Worm (Caenorhabditis elegans): Measurements from ENCODE around the gene W03F9.11.

Gene W03F9.11

DNA sequence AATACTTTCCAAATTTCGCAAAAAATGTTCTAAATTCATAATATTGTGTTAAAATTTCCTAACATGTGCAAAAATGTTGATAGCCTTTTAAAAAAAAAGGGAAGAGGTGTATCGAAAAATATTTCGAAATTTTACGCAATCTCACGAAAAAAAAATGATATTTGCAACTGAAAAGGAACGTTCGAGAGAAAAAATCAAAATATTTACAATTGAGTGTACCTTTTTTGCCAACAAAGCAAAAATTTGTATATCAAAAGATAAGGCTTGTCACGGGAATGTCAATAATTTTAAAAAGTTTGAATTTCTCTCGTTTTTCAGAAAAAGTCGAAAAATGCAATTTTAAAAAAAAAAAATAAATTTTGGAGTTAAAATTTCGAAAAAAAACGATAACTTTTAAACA, 17.6 kb downstream of the W03F9.11 start (continued):
- TF ChIP-seq php-3 (GFP tag; IDR thresholded peaks at IDR 0.05) (no peak), hlh-11 (tag; optimal IDR thresholded peaks at IDR 0.05) (peak; percentile 13), tag-97 (GFP tag; IDR thresholded peaks at IDR 0.05) (no peak), F44E2.7 (GFP tag; IDR thresholded peaks at IDR 0.05) (no peak), mes-2 (tag; optimal IDR thresholded peaks at IDR 0.05; ENCODE audit: poor library complexity, severe bottlenecking) (no peak), dmd-6 (GFP tag; IDR thresholded peaks at IDR 0.05) (peak; percentile 56), mep-1 (tag; optimal IDR thresholded peaks at IDR 0.05) (peak; percentile 8), ZK546.5 (tag; optimal IDR thresholded peaks at IDR 0.05) (no peak), ctbp-1 (GFP tag; IDR thresholded peaks at IDR 0.05) (0 out of 2 replicates have a peak, but pooled peaks have one; percentile 24), dmd-8 (GFP tag; IDR thresholded peaks at IDR 0.05) (no peak), mdt-29 (GFP tag; IDR thresholded peaks at IDR 0.05) (no peak), madf-5 (GFP tag; IDR thresholded peaks at IDR 0.05) (no peak), lin-15B (tag; optimal IDR thresholded peaks at IDR 0.05) (no peak), lin-39 (tag; optimal IDR thresholded peaks at IDR 0.05) (no peak), mxl-2 (GFP tag; conservative IDR thresholded peaks at IDR 0.05) (no peak), set-16 (GFP tag; IDR thresholded peaks at IDR 0.05) (no peak), ztf-7 (tag; optimal IDR thresholded peaks at IDR 0.05) (peak; percentile 92), aly-2 (tag; optimal IDR thresholded peaks at IDR 0.05) (no peak), ces-1 (GFP tag; optimal IDR thresholded peaks at IDR 0.05) (no peak), dve-1 (tag; optimal IDR thresholded peaks at IDR 0.05; ENCODE audit: insufficient read depth) (peak; percentile 60), daf-19 (GFP tag; conservative IDR thresholded peaks at IDR 0.05) (no peak), lsy-2 (tag; optimal IDR thresholded peaks at IDR 0.05) (peak in 1 of 2 experiments; percentile 45), ZK337.2 (GFP tag; IDR thresholded peaks at IDR 0.05) (no peak), hlh-30 (tag; optimal IDR thresholded peaks at IDR 0.05; ENCODE audit: insufficient read depth) (peak; percentile 18), arid-1 (GFP tag; conservative IDR thresholded peaks at IDR 0.05) (no peak), ceh-32 (tag; optimal IDR thresholded peaks at IDR 0.05; ENCODE audit: poor library complexity) (no peak), nhr-102 (tag; optimal IDR thresholded peaks at IDR 0.05) (peak; percentile 17), Y5F2A.4 (GFP tag; optimal IDR thresholded peaks at IDR 0.05) (no peak), lir-3 (tag; optimal IDR thresholded peaks at IDR 0.05) (no peak), unc-130 (GFP tag; optimal IDR thresholded peaks at IDR 0.05) (no peak), nhr-77 (tag; optimal IDR thresholded peaks at IDR 0.05) (no peak), egl-27 (tag; optimal IDR thresholded peaks at IDR 0.05) (no peak), egl-43 (GFP tag; IDR thresholded peaks at IDR 0.05) (no peak), zfp-3 (GFP tag; conservative IDR thresholded peaks at IDR 0.05) (no peak), ceh-28 (tag; optimal IDR thresholded peaks at IDR 0.05) (no peak), attf-4 (tag; optimal IDR thresholded peaks at IDR 0.05) (no peak), unc-62 (GFP tag; optimal IDR thresholded peaks at IDR 0.05 in 1 of 2) (no peak), unc-62 (tag; optimal IDR thresholded peaks at IDR 0.05) (no peak), vab-7 (GFP tag; IDR thresholded peaks at IDR 0.05) (no peak), T20F7.1 (GFP tag; optimal IDR thresholded peaks at IDR 0.05) (peak; percentile 72), duxl-1 (tag; optimal IDR thresholded peaks at IDR 0.05; ENCODE audit: poor library complexity) (no peak), mdl-1 (tag; optimal IDR thresholded peaks at IDR 0.05) (no peak)

DNA sequence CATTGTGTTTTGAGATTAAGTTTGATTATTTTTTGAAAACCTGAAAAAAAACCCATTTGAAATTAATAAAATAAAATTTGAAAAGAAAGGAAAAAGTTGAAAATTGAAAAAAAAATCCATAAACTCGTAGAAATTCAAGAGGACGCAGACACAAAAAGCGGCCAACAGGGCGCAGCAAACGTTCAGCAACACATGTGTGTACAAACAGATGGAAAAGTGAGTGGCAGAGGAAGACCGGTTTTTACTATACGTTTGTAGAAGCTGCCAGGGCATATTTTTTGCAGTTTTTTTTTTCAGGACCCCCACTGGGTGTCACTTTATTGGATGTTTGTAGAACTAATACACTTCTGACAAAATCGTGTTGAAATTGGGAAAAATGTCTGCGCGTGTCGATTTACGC, 18.4 kb downstream of the W03F9.11 start, which contains the start of gene cgp-1:
Gene cgp-1, minus strand, starts transcription at position 40 of the 400 bp plus-strand sequence.
- TF ChIP-seq hlh-11 (tag; optimal IDR thresholded peaks at IDR 0.05) = peak; percentile 54
- no peak for TF ChIP-seq hif-1 (tag; optimal IDR thresholded peaks at IDR 0.05)
- peak in 1 of 2 experiments; percentile 38 for TF ChIP-seq mdl-1 (tag; optimal IDR thresholded peaks at IDR 0.05)
- peak; percentile 46 for TF ChIP-seq mes-2 (tag; optimal IDR thresholded peaks at IDR 0.05; ENCODE audit: poor library complexity, severe bottlenecking)
- 0 out of 2 replicates have a peak, but pooled peaks have one; percentile 26 for TF ChIP-seq hmg-1.1 (GFP tag; IDR thresholded peaks at IDR 0.05)
- peak; percentile 62 for TF ChIP-seq mxl-3 (GFP tag; optimal IDR thresholded peaks at IDR 0.05)
- peak; percentile 32 for TF ChIP-seq lin-38 (GFP tag; IDR thresholded peaks at IDR 0.05)
- TF ChIP-seq daf-16 (GFP tag; optimal IDR thresholded peaks at IDR 0.05) = no peak
- TF ChIP-seq daf-16 (tag; optimal IDR thresholded peaks at IDR 0.05) = peak; percentile 45
- TF ChIP-seq aly-2 (tag; optimal IDR thresholded peaks at IDR 0.05) = no peak
- TF ChIP-seq mep-1 (tag; optimal IDR thresholded peaks at IDR 0.05) = peak; percentile 42
- TF ChIP-seq nhr-28 (tag; optimal IDR thresholded peaks at IDR 0.05) = peak; percentile 30
- no peak for TF ChIP-seq php-3 (GFP tag; IDR thresholded peaks at IDR 0.05)
- peak; percentile 13 for TF ChIP-seq hlh-30 (tag; optimal IDR thresholded peaks at IDR 0.05; ENCODE audit: insufficient read depth)
- no peak for TF ChIP-seq lin-15B (tag; optimal IDR thresholded peaks at IDR 0.05)
- no peak; the same call in 1 of the 2 replicates for TF ChIP-seq pha-4 (GFP tag; IDR thresholded peaks at IDR 0.05)
- peak; percentile 17 for TF ChIP-seq pha-4 (tag; optimal IDR thresholded peaks at IDR 0.05)
